Worm (Caenorhabditis elegans): ENCODE data around the gene fbxa-47.

The fbxa-47 gene

ce11 chrIII:2232360-2232759 lies at the start of gene fbxa-47:
TSS of gene fbxa-47 (minus strand) at chrIII:2232460.
- TF ChIP-seq hlh-30 (tag; optimal IDR thresholded peaks at IDR 0.05; ENCODE audit: insufficient read depth) (no peak), hmg-1.1 (GFP tag; IDR thresholded peaks at IDR 0.05) (no peak), daf-8 (GFP tag; IDR thresholded peaks at IDR 0.05) (no peak), snpc-1.2 (GFP tag; IDR thresholded peaks at IDR 0.05) (no peak), pha-4 (GFP tag; IDR thresholded peaks at IDR 0.05) (no peak), pha-4 (tag; optimal IDR thresholded peaks at IDR 0.05) (no peak), zag-1 (tag; optimal IDR thresholded peaks at IDR 0.05) (no peak)

- TF ChIP-seq lin-13 (GFP tag; optimal IDR thresholded peaks at IDR 0.05) (no peak), dpl-1 (GFP tag; optimal IDR thresholded peaks at IDR 0.05) (no peak), F44E2.7 (GFP tag; IDR thresholded peaks at IDR 0.05) (no peak), nhr-6 (tag; optimal IDR thresholded peaks at IDR 0.05) (no peak), tag-97 (GFP tag; IDR thresholded peaks at IDR 0.05) (no peak), mes-2 (tag; optimal IDR thresholded peaks at IDR 0.05; ENCODE audit: poor library complexity, severe bottlenecking) (no peak), hlh-30 (tag; optimal IDR thresholded peaks at IDR 0.05; ENCODE audit: insufficient read depth) (peak; percentile 3)
These were observed 48.3 kb upstream of the fbxa-47 start, which contains the start of gene Y54F10BM.22 for ce11 chrIII:2280569-2280968. TSS of gene Y54F10BM.22 (plus strand) at chrIII:2280899.

ce11 chrIII:2279457-2279856 lies 47.2 kb upstream of the fbxa-47 start, which contains the start of gene Y54F10BM.23:
TSS of gene Y54F10BM.23 (minus strand) at chrIII:2279557.
- TF ChIP-seq hlh-11 (tag; optimal IDR thresholded peaks at IDR 0.05) (no peak), mes-2 (tag; optimal IDR thresholded peaks at IDR 0.05; ENCODE audit: poor library complexity, severe bottlenecking) (no peak), ceh-62 (tag; optimal IDR thresholded peaks at IDR 0.05) (no peak), lin-39 (tag; optimal IDR thresholded peaks at IDR 0.05) (no peak), R02D3.7 (tag; optimal IDR thresholded peaks at IDR 0.05) (no peak), unc-39 (tag; optimal IDR thresholded peaks at IDR 0.05) (no peak), egl-43 (GFP tag; IDR thresholded peaks at IDR 0.05) (no peak), set-16 (GFP tag; IDR thresholded peaks at IDR 0.05) (no peak), ama-1 (optimal IDR thresholded peaks at IDR 0.05) (no peak), vab-7 (GFP tag; IDR thresholded peaks at IDR 0.05) (no peak), lin-15B (tag; optimal IDR thresholded peaks at IDR 0.05) (no peak), lin-1 (GFP tag; IDR thresholded peaks at IDR 0.05) (no peak), nhr-28 (tag; optimal IDR thresholded peaks at IDR 0.05) (no peak), F37D6.2 (tag; optimal IDR thresholded peaks at IDR 0.05) (no peak), egl-27 (tag; optimal IDR thresholded peaks at IDR 0.05) (no peak), lin-38 (GFP tag; IDR thresholded peaks at IDR 0.05) (no peak)

ce11 chrIII:2276842-2277241 lies 44.6 kb upstream of the fbxa-47 start, which contains the start of gene Y54F10BM.21:
TSS of gene Y54F10BM.21 (plus strand) at chrIII:2277142.
- TF ChIP-seq nhr-11 (tag; optimal IDR thresholded peaks at IDR 0.05) (no peak), ceh-32 (tag; optimal IDR thresholded peaks at IDR 0.05; ENCODE audit: poor library complexity) (no peak)

- no peak for TF ChIP-seq unc-39 (tag; optimal IDR thresholded peaks at IDR 0.05)
- TF ChIP-seq Y105C5A.15 (GFP tag; IDR thresholded peaks at IDR 0.05): no peak
- TF ChIP-seq aha-1 (tag): no peak
- no peak for TF ChIP-seq egl-27 (tag; optimal IDR thresholded peaks at IDR 0.05)
- no peak for TF ChIP-seq ceh-62 (tag; optimal IDR thresholded peaks at IDR 0.05)
- no peak for TF ChIP-seq egl-43 (GFP tag; IDR thresholded peaks at IDR 0.05)
- TF ChIP-seq zfp-2 (tag; optimal IDR thresholded peaks at IDR 0.05): no peak
- TF ChIP-seq pqm-1 (tag; optimal IDR thresholded peaks at IDR 0.05): no peak
- no peak for TF ChIP-seq mes-2 (tag; optimal IDR thresholded peaks at IDR 0.05; ENCODE audit: poor library complexity, severe bottlenecking)
These were observed 40.5 kb upstream of the fbxa-47 start, which contains the start of gene fbxa-39 for ce11 chrIII:2272732-2273131. TSS of gene fbxa-39 (plus strand) at chrIII:2273032.

All from whole organism, L4 larva.